Worm (Caenorhabditis elegans) whole organism, mixed stage, embryonic: Measurements from ENCODE around the gene asp-15.

Experiments used
- M03D4.4 ChIP-seq: sonication (generic microtip); optimal IDR thresholded peaks from 2 replicates; lab custom pipeline; 2017; ENCODE audit warnings: mild to moderate bottlenecking, missing genetic modification characterization, missing compliant biosample characterization
- blmp-1 ChIP-seq: fragments of 150-350 bp; optimal IDR thresholded peaks from 2 replicates; lab custom pipeline; 2014; ENCODE audit warnings: missing biosample characterization, missing genetic modification characterization
- ceh-83 ChIP-seq: fragments of 200-800 bp; sonication (Bioruptor generic); optimal IDR thresholded peaks from 2 replicates; lab custom pipeline; 2018; ENCODE audit warnings: mild to moderate bottlenecking, missing genetic modification characterization, missing compliant biosample characterization
- elt-3 ChIP-seq: fragments of 150-350 bp; optimal IDR thresholded peaks from 2 replicates; lab custom pipeline; 2014; ENCODE audit warnings: missing biosample characterization, missing genetic modification characterization
- lin-13 ChIP-seq: fragments of 150-350 bp; optimal IDR thresholded peaks from 2 replicates; lab custom pipeline; 2014; ENCODE audit warnings: missing biosample characterization, missing genetic modification characterization
- mep-1 ChIP-seq: fragments of 150-350 bp; optimal IDR thresholded peaks from 2 replicates; lab custom pipeline; 2017; ENCODE audit warnings: missing biosample characterization, missing genetic modification reagents, missing genetic modification characterization, inconsistent platforms
- nhr-12 ChIP-seq: fragments of 150-350 bp; optimal IDR thresholded peaks from 2 replicates; lab custom pipeline; 2014; ENCODE audit warnings: missing biosample characterization, missing genetic modification characterization
- nhr-237 ChIP-seq: fragments of 150-350 bp; optimal IDR thresholded peaks from 2 replicates; lab custom pipeline; 2014; ENCODE audit warnings: missing biosample characterization, missing genetic modification characterization
- nhr-28 ChIP-seq: fragments of 150-350 bp; optimal IDR thresholded peaks from 2 replicates; lab custom pipeline; 2014; ENCODE audit warnings: missing biosample characterization, missing genetic modification characterization
- pha-4 ChIP-seq: fragments of 150-350 bp; optimal IDR thresholded peaks from 2 replicates; lab custom pipeline; 2018; ENCODE audit warnings: missing biosample characterization, missing genetic modification reagents, missing genetic modification characterization
- snpc-4 ChIP-seq: fragments of 150-350 bp; optimal IDR thresholded peaks from 2 replicates; lab custom pipeline; 2014; ENCODE audit warnings: missing biosample characterization, missing genetic modification characterization
- sptf-1 ChIP-seq: sonication (generic microtip); optimal IDR thresholded peaks from 2 replicates; lab custom pipeline; 2017; ENCODE audit warnings: mild to moderate bottlenecking, missing genetic modification characterization, moderate library complexity, missing compliant biosample characterization
- unc-39 ChIP-seq: fragments of 150-350 bp; optimal IDR thresholded peaks from 2 replicates; lab custom pipeline; 2014; ENCODE audit warnings: missing biosample characterization, missing genetic modification characterization
- ztf-11 ChIP-seq: fragments of 150-350 bp; optimal IDR thresholded peaks from 2 replicates; lab custom pipeline; 2014; ENCODE audit warnings: missing biosample characterization, missing genetic modification characterization

- TF ChIP-seq ztf-11 (no peak), unc-39 (no peak), nhr-12 (tag; lab: Kevin White, UChicago) (no peak), blmp-1 (tag; lab: Kevin White, UChicago) (no peak), nhr-28 (tag; lab: Kevin White, UChicago) (no peak), mep-1 (tag; lab: Kevin White, UChicago) (no peak), pha-4 (tag; lab: Kevin White, UChicago) (no peak), elt-3 (tag; lab: Kevin White, UChicago) (no peak), nhr-237 (tag; lab: Kevin White, UChicago) (no peak), M03D4.4 (no peak), snpc-4 (tag; lab: Kevin White, UChicago) (no peak), sptf-1 (tag; lab: Kevin White, UChicago) (no peak), lin-13 (no peak), ceh-83 (GFP tag; lab: Kevin White, UChicago) (no peak)
Measured at ce11 chrV:19063326-19063725, 18.7 kb upstream of the asp-15 start.
